Fruit fly (Drosophila melanogaster) whole organism, wandering third instar larva: ENCODE data around the gene CG31915.

Source experiments
- CG32264 ChIP-seq: fragments of 200-800 bp; sonication (Bioruptor generic); optimal IDR thresholded peaks from 2 replicates; lab custom pipeline; 2016; ENCODE audit warnings: missing biosample characterization, missing genetic modification characterization
- GATAd ChIP-seq: sonication (Bioruptor generic); optimal IDR thresholded peaks from 2 replicates; lab custom pipeline; 2016; ENCODE audit warnings: missing biosample characterization, missing genetic modification characterization
- Hnf4 ChIP-seq: fragments of 200-800 bp; sonication (Bioruptor generic); optimal IDR thresholded peaks from 2 replicates; lab custom pipeline; 2016; ENCODE audit warnings: missing biosample characterization, mild to moderate bottlenecking, missing genetic modification characterization
- Hr78 ChIP-seq: fragments of >200 bp; optimal IDR thresholded peaks from 2 replicates; lab custom pipeline; 2017; ENCODE audit warnings: missing biosample characterization, missing genetic modification characterization
- Hr83 ChIP-seq: fragments of 200-300 bp; sonication (Bioruptor generic); optimal IDR thresholded peaks from 2 replicates; lab custom pipeline; 2016; ENCODE audit warnings: missing biosample characterization, mild to moderate bottlenecking, missing genetic modification characterization, moderate library complexity; ENCODE audit not compliant: poor library complexity, severe bottlenecking
- Myc ChIP-seq: fragments of >200 bp; optimal IDR thresholded peaks from 2 replicates; lab custom pipeline; 2017
- N ChIP-seq: fragments of >200 bp; optimal IDR thresholded peaks from 2 replicates; lab custom pipeline; 2018; ENCODE audit warnings: missing biosample characterization, missing external identifiers, missing genetic modification characterization
- OdsH ChIP-seq: fragments of 200-800 bp; sonication (Bioruptor generic); optimal IDR thresholded peaks from 2 replicates; lab custom pipeline; 2016; ENCODE audit warnings: missing biosample characterization, mild to moderate bottlenecking, missing genetic modification characterization
- brk ChIP-seq: fragments of 200-800 bp; sonication (Bioruptor generic); optimal IDR thresholded peaks from 2 replicates; lab custom pipeline; 2016; ENCODE audit warnings: missing biosample characterization, mild to moderate bottlenecking, missing genetic modification characterization
- fru ChIP-seq: fragments of 200-800 bp; sonication (Bioruptor generic); optimal IDR thresholded peaks from 3 replicates; lab custom pipeline; 2016; ENCODE audit warnings: missing biosample characterization, mild to moderate bottlenecking, missing genetic modification characterization
- lola ChIP-seq: fragments of >200 bp; optimal IDR thresholded peaks from 2 replicates; lab custom pipeline; 2017; ENCODE audit warnings: missing biosample characterization, missing genetic modification characterization
- pan ChIP-seq: fragments of >200 bp; optimal IDR thresholded peaks from 2 replicates; lab custom pipeline; 2017
- rgr ChIP-seq: fragments of 200-800 bp; sonication (Bioruptor generic); optimal IDR thresholded peaks from 3 replicates; lab custom pipeline; 2016; ENCODE audit warnings: missing biosample characterization, mild to moderate bottlenecking, missing genetic modification characterization
- usp ChIP-seq: fragments of >200 bp; optimal IDR thresholded peaks from 2 replicates; lab custom pipeline; 2017; ENCODE audit warnings: missing biosample characterization, missing genetic modification characterization

DNA sequence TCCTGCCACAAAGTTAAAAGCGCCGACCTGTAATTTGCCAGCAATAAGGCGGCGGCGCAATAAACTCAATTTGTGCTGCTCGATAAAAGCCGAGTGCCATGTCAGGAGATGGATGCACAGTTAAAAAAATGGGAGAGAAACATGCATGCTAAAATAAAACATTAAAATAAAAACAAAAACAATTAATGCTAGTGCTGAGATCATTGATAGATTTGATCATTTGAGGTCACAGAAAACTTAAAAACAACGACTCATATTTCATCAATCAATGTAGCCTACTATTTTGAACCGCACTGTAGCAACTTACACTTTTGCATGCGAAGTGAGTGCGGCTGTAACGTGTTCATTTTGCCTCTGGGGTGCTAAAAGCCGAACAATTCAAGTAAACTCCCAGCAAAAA lies 44.8 kb upstream of the CG31915 start:
- peak; percentile 57 for TF ChIP-seq rgr (GFP tag; lab: Kevin White, UChicago)
- TF ChIP-seq fru (GFP tag; lab: Kevin White, UChicago), result peak; percentile 54
- TF ChIP-seq Hr83, result no peak
- TF ChIP-seq OdsH (GFP tag; lab: Kevin White, UChicago), result peak; percentile 47
- TF ChIP-seq N (GFP tag; lab: Kevin White, UChicago), result no peak
- TF ChIP-seq lola (GFP tag; lab: Kevin White, UChicago), result no peak
- TF ChIP-seq usp (GFP tag; lab: Kevin White, UChicago), result no peak
- TF ChIP-seq pan (lab: Kevin White, UChicago), result no peak
- peak; percentile 16 for TF ChIP-seq Hnf4
- TF ChIP-seq brk, result no peak
- TF ChIP-seq Myc (lab: Kevin White, UChicago), result no peak
- no peak for TF ChIP-seq CG32264 (GFP tag; lab: Kevin White, UChicago)
- no peak for TF ChIP-seq GATAd (GFP tag; lab: Kevin White, UChicago)
- TF ChIP-seq Hr78 (GFP tag; lab: Kevin White, UChicago), result no peak
